Worm (Caenorhabditis elegans): Measurements from ENCODE around the gene iglr-2.

- TF ChIP-seq elt-1 (tag; optimal IDR thresholded peaks at IDR 0.05; ENCODE audit: borderline replicate concordance, insufficient read depth) (no peak), nhr-28 (tag; optimal IDR thresholded peaks at IDR 0.05) (no peak), elt-3 (tag; optimal IDR thresholded peaks at IDR 0.05) (no peak), snpc-4 (tag; optimal IDR thresholded peaks at IDR 0.05) (no peak), ces-1 (GFP tag; optimal IDR thresholded peaks at IDR 0.05) (no peak)
Observed at ce11 chrIII:8325574-8326513, 5.3 kb downstream of the iglr-2 start, which contains the start of gene ZC262.13.
